Worm (Caenorhabditis elegans): ENCODE results near the gene F54D1.1.

DNA sequence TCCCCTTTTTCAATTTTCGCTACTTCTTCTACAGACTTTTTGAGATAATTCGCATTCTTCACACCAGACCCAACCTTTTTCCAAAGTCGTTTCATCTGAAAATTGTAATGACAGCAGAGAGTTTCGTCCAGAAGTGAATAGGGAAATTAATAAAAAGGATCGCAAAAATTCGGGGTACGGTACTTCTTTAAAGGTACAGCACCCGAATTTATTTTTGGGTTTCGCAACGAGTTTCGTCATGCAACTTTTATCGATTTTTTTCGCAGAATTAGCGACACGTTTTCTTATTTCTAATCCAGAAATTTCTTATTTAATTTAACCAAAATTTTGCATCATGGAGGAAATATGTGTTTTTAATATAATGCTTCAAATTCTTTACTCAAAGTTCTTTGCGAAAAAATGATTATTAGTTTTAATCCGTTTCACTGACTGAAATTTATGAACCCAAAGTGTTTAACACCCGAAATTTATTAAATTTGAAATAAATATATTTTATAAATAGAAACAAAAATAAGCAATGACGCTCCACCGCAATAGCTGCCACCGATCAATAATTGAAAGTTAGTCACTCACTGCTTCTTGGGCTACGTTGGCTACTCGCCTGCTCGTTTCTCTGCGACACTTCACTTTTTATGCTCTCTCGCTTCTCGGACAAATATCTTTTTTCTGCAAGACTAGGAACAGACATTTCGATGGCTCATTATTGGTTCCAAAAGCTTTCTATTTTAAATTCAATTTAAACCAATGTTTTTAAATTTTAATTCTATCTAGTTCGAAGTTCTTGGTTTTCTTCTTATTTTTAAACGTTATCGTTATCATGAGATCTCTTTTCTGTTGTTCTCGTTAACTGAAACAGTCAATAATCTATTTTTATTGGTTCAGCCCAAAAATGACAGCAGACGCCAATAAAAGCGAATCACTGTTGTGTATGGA, 36.8 kb downstream of the F54D1.1 start, which contains the start of the genes B0035.15 and dnj-1:
- no peak for TF ChIP-seq nhr-25 (tag; optimal IDR thresholded peaks at IDR 0.05; ENCODE audit: borderline replicate concordance, insufficient read depth)
- no peak for TF ChIP-seq lin-15B (tag; optimal IDR thresholded peaks at IDR 0.05)

All from whole organism, L4 larva.